Fruit fly (Drosophila melanogaster): ENCODE results near the gene CG42747.

The CG42747 gene

DNA sequence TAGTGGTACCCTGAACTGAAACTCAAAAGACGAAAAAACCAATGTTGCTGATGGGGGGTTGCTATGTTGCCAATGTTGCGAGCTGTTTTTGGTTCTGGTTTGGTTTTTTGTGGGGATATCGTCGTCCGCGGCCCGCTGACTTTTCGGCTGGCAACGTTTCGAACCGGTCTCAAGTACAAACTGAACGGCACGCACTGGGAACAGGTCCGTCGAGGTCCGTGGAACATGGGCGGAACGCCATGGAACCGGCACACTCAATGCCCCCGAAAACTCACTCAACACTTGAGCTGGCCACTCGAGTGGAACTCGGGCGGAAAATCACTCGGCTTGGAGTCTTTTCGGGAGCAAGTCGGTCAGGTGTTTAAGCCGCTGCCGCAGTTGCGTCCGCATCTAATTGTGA, 48.2 kb upstream of the CG42747 start, which contains the start of gene CG13300 (continued):
- TF ChIP-seq dati (GFP tag; IDR thresholded peaks at IDR 0.05) (no peak), eve (GFP tag; optimal IDR thresholded peaks at IDR 0.05) (no peak), dmrt11E (tag; optimal IDR thresholded peaks at IDR 0.05) (no peak), dan (GFP tag; IDR thresholded peaks at IDR 0.05) (no peak), tgo (GFP tag; IDR thresholded peaks at IDR 0.05) (no peak), Meics (GFP tag; optimal IDR thresholded peaks at IDR 0.05) (no peak), CG9797 (GFP tag; optimal IDR thresholded peaks at IDR 0.05) (no peak), Hr3 (GFP tag; optimal IDR thresholded peaks at IDR 0.05) (no peak), Atf3 (GFP tag; optimal IDR thresholded peaks at IDR 0.05) (no peak), CG14441 (GFP tag; IDR thresholded peaks at IDR 0.05) (no peak), NfI (GFP tag; optimal IDR thresholded peaks at IDR 0.05) (no peak), CG12071 (GFP tag; optimal IDR thresholded peaks at IDR 0.05) (peak; percentile 28), Spps (tag; optimal IDR thresholded peaks at IDR 0.05) (no peak), GATAe (GFP tag; conservative IDR thresholded peaks at IDR 0.05) (no peak), CG18262 (tag; optimal IDR thresholded peaks at IDR 0.05) (no peak), pzg (GFP tag; optimal IDR thresholded peaks at IDR 0.05) (no peak), CG4854 (GFP tag; optimal IDR thresholded peaks at IDR 0.05) (no peak), CG3065 (GFP tag; optimal IDR thresholded peaks at IDR 0.05) (no peak), CG4282 (GFP tag; optimal IDR thresholded peaks at IDR 0.05) (no peak), CG6813 (GFP tag; optimal IDR thresholded peaks at IDR 0.05) (no peak), bbx (GFP tag; IDR thresholded peaks at IDR 0.05; ENCODE audit: partially characterized antibody) (peak; percentile 78), HLH3B (GFP tag; IDR thresholded peaks at IDR 0.05) (no peak), Abd-B (GFP tag; optimal IDR thresholded peaks at IDR 0.05) (no peak), CG6683 (GFP tag; optimal IDR thresholded peaks at IDR 0.05) (no peak), CG13296 (GFP tag; optimal IDR thresholded peaks at IDR 0.05) (peak; percentile 11), dm (GFP tag; optimal IDR thresholded peaks at IDR 0.05) (no peak), CG5245 (GFP tag; optimal IDR thresholded peaks at IDR 0.05) (no peak), BEAF-32 (GFP tag; optimal IDR thresholded peaks at IDR 0.05) (no peak), hb (GFP tag; IDR thresholded peaks at IDR 0.05; ENCODE audit: partially characterized antibody) (no peak), CG10654 (GFP tag; optimal IDR thresholded peaks at IDR 0.05) (no peak), CG5180 (GFP tag; optimal IDR thresholded peaks at IDR 0.05) (peak; percentile 80), unc-4 (GFP tag; IDR thresholded peaks at IDR 0.05; ENCODE audit: partially characterized antibody) (no peak), sug (tag; optimal IDR thresholded peaks at IDR 0.05) (no peak), vfl (GFP tag; optimal IDR thresholded peaks at IDR 0.05) (no peak), dmrt99B (tag; optimal IDR thresholded peaks at IDR 0.05) (no peak), CG16863 (GFP tag; optimal IDR thresholded peaks at IDR 0.05) (no peak), Drgx (GFP tag; IDR thresholded peaks at IDR 0.05) (0 out of 2 replicates have a peak, but pooled peaks have one; percentile 31), H2.0 (GFP tag; IDR thresholded peaks at IDR 0.05) (no peak), CG6175 (GFP tag; IDR thresholded peaks at IDR 0.05) (no peak), CG11560 (tag; IDR thresholded peaks at IDR 0.05) (no peak), CG2116 (GFP tag; optimal IDR thresholded peaks at IDR 0.05) (no peak), CG6791 (GFP tag; IDR thresholded peaks at IDR 0.05; ENCODE audit: partially characterized antibody) (peak; percentile 59), zfh2 (GFP tag; optimal IDR thresholded peaks at IDR 0.05) (no peak), CG15479 (GFP tag; optimal IDR thresholded peaks at IDR 0.05) (no peak), lilli (GFP tag; optimal IDR thresholded peaks at IDR 0.05) (no peak), Doc3 (GFP tag; IDR thresholded peaks at IDR 0.05; ENCODE audit: partially characterized antibody) (no peak), dimm (GFP tag; IDR thresholded peaks at IDR 0.05) (no peak), CG14710 (tag; optimal IDR thresholded peaks at IDR 0.05) (no peak), cad (GFP tag; optimal IDR thresholded peaks at IDR 0.05) (no peak), Dip3 (GFP tag; optimal IDR thresholded peaks at IDR 0.05) (no peak), Dll (GFP tag; IDR thresholded peaks at IDR 0.05; ENCODE audit: partially characterized antibody) (0 out of 4 replicates have a peak, but pooled peaks have one; percentile 21)
